Fruit fly (Drosophila melanogaster) whole organism, embryonic: ENCODE measurements around the gene Polr1F.

Experiments used
- Adf1 ChIP-seq: fragments of 200-800 bp; sonication (Bioruptor generic); IDR thresholded peaks from 2 replicates; pipeline ENCODE4 v1.3.6; 2022; ENCODE audit warnings: missing biosample characterization, missing genetic modification characterization
- Aef1 ChIP-seq: fragments of 200-800 bp; sonication (Bioruptor generic); IDR thresholded peaks from 3 replicates; pipeline ENCODE4 v1.3.6; 2022; ENCODE audit warnings: missing biosample characterization, missing genetic modification characterization
- CG11085 ChIP-seq: fragments of 200-800 bp; sonication (Bioruptor generic); IDR thresholded peaks from 2 replicates; pipeline ENCODE4 v1.3.6; 2022; ENCODE audit warnings: missing biosample characterization, missing genetic modification characterization
- CG1233 ChIP-seq: fragments of 200-800 bp; sonication (Bioruptor generic); optimal IDR thresholded peaks from 4 replicates; lab custom pipeline; 2018; ENCODE audit warnings: missing biosample characterization, mild to moderate bottlenecking, missing genetic modification characterization
- CG14050 ChIP-seq: fragments of 200-800 bp; sonication (Bioruptor generic); IDR thresholded peaks from 3 replicates; pipeline ENCODE4 v1.3.6; 2022; ENCODE audit warnings: missing biosample characterization, missing genetic modification characterization
- CG15011 ChIP-seq: fragments of 200-800 bp; sonication (Bioruptor generic); optimal IDR thresholded peaks from 3 replicates; lab custom pipeline; 2018; ENCODE audit warnings: missing biosample characterization, mild to moderate bottlenecking, missing genetic modification characterization
- CG15479 ChIP-seq: fragments of 200-800 bp; sonication (Bioruptor generic); optimal IDR thresholded peaks from 3 replicates; lab custom pipeline; 2019; ENCODE audit warnings: missing biosample characterization, mild to moderate bottlenecking, missing genetic modification characterization, moderate library complexity
- CG17385 ChIP-seq: fragments of 200-800 bp; sonication (Bioruptor generic); optimal IDR thresholded peaks from 3 replicates; lab custom pipeline; 2018; ENCODE audit warnings: missing biosample characterization, mild to moderate bottlenecking, missing genetic modification characterization
- CG17568 ChIP-seq: fragments of 200-800 bp; sonication (Bioruptor generic); optimal IDR thresholded peaks from 2 replicates; lab custom pipeline; 2018; ENCODE audit warnings: missing biosample characterization, mild to moderate bottlenecking, missing genetic modification characterization, moderate library complexity
- CG18262 ChIP-seq: fragments of 200-800 bp; optimal IDR thresholded peaks from 3 replicates; lab custom pipeline; 2019; ENCODE audit warnings: missing biosample characterization, mild to moderate bottlenecking, missing genetic modification characterization, moderate library complexity
- CG2889 ChIP-seq: fragments of 200-800 bp; sonication (Bioruptor generic); IDR thresholded peaks from 3 replicates; pipeline ENCODE4 v1.3.6; 2022; ENCODE audit warnings: missing biosample characterization, missing genetic modification characterization
- CG32532 ChIP-seq: fragments of 200-800 bp; sonication (Bioruptor generic); IDR thresholded peaks from 2 replicates; pipeline ENCODE4 v1.3.6; 2022; ENCODE audit warnings: missing biosample characterization, missing genetic modification characterization
- CG32767 ChIP-seq: fragments of 200-800 bp; sonication (Bioruptor generic); IDR thresholded peaks from 2 replicates; pipeline ENCODE4 v1.3.6; 2022; ENCODE audit warnings: missing biosample characterization, missing genetic modification characterization
- CG4282 ChIP-seq: fragments of 200-800 bp; sonication (Bioruptor generic); optimal IDR thresholded peaks from 2 replicates; lab custom pipeline; 2016; ENCODE audit warnings: missing biosample characterization, missing genetic modification characterization
- CG43689 ChIP-seq: fragments of 200-800 bp; sonication (Bioruptor generic); IDR thresholded peaks from 2 replicates; pipeline ENCODE4 v1.3.6; 2022; ENCODE audit warnings: missing biosample characterization, missing genetic modification characterization
- CG4424 ChIP-seq: fragments of 200-800 bp; sonication (Bioruptor generic); optimal IDR thresholded peaks from 3 replicates; lab custom pipeline; 2016; ENCODE audit warnings: missing biosample characterization, missing genetic modification characterization
- CG4617 ChIP-seq: fragments of 200-800 bp; sonication (Bioruptor generic); optimal IDR thresholded peaks from 3 replicates; lab custom pipeline; 2016; ENCODE audit warnings: missing biosample characterization, missing genetic modification characterization, borderline replicate concordance
- CG6175 ChIP-seq: fragments of 200-800 bp; sonication (Bioruptor generic); IDR thresholded peaks from 3 replicates; pipeline ENCODE4 v1.3.6; 2022; ENCODE audit warnings: missing biosample characterization, missing genetic modification characterization
- CG7839 ChIP-seq: fragments of 200-800 bp; sonication (Bioruptor generic); optimal IDR thresholded peaks from 3 replicates; lab custom pipeline; 2018; ENCODE audit warnings: missing biosample characterization, mild to moderate bottlenecking, missing genetic modification characterization, moderate library complexity
- Chrac-16 ChIP-seq: fragments of 200-800 bp; sonication (Bioruptor generic); optimal IDR thresholded peaks from 3 replicates; lab custom pipeline; 2016; ENCODE audit warnings: missing biosample characterization, missing genetic modification characterization
- Dbx ChIP-seq: fragments of 200-800 bp; sonication (Bioruptor generic); IDR thresholded peaks from 3 replicates; pipeline ENCODE4 v1.3.6; 2022; ENCODE audit warnings: missing biosample characterization, missing genetic modification characterization
- Deaf1 ChIP-seq: fragments of 200-800 bp; optimal IDR thresholded peaks from 3 replicates; lab custom pipeline; 2019; ENCODE audit warnings: missing biosample characterization, mild to moderate bottlenecking, missing genetic modification characterization, moderate library complexity
- Hr39 ChIP-seq: fragments of >200 bp; optimal IDR thresholded peaks from 2 replicates; lab custom pipeline; 2017
- Jarid2 ChIP-seq: fragments of 200-800 bp; sonication (Bioruptor generic); optimal IDR thresholded peaks from 3 replicates; lab custom pipeline; 2017; ENCODE audit warnings: mild to moderate bottlenecking, missing biosample characterization, missing genetic modification reagents, missing genetic modification characterization
- Nf-YB ChIP-seq: fragments of 200-800 bp; sonication (Bioruptor generic); optimal IDR thresholded peaks from 3 replicates; lab custom pipeline; 2019; ENCODE audit warnings: missing biosample characterization, mild to moderate bottlenecking, missing genetic modification characterization, moderate library complexity
- Nf-YC ChIP-seq: fragments of 200-800 bp; optimal IDR thresholded peaks from 3 replicates; lab custom pipeline; 2019; ENCODE audit warnings: missing biosample characterization, mild to moderate bottlenecking, missing genetic modification characterization, moderate library complexity
- NfI ChIP-seq: fragments of 200-800 bp; sonication (Bioruptor generic); optimal IDR thresholded peaks from 3 replicates; lab custom pipeline; 2018; ENCODE audit warnings: missing biosample characterization, mild to moderate bottlenecking, missing genetic modification characterization, moderate library complexity
- Pdp1 ChIP-seq, 2 experiments: fragments of 200-800 bp; sonication (Bioruptor generic); optimal IDR thresholded peaks; 3 replicates each; lab custom pipeline; 2016; ENCODE audit warnings: missing biosample characterization in 2 of 2, missing genetic modification characterization in 2 of 2, mild to moderate bottlenecking in 1 of 2, moderate library complexity in 1 of 2
- Usf ChIP-seq: fragments of 200-800 bp; sonication (Bioruptor generic); optimal IDR thresholded peaks from 2 replicates; lab custom pipeline; 2017; ENCODE audit warnings: missing genotype, missing biosample characterization, missing genetic modification characterization
- ab ChIP-seq: fragments of 200-800 bp; sonication (Bioruptor generic); optimal IDR thresholded peaks from 2 replicates; lab custom pipeline; 2016; ENCODE audit warnings: missing biosample characterization, missing genetic modification characterization
- chinmo ChIP-seq: fragments of 200-800 bp; sonication (Bioruptor generic); IDR thresholded peaks from 4 replicates; pipeline ENCODE4 v1.3.6; 2022; ENCODE audit warnings: missing biosample characterization, missing genetic modification characterization; ENCODE audit not compliant: partially characterized antibody
- crc ChIP-seq: fragments of 200-800 bp; sonication (Bioruptor generic); optimal IDR thresholded peaks from 2 replicates; lab custom pipeline; 2016; ENCODE audit warnings: missing biosample characterization, missing genetic modification characterization
- dmrt99B ChIP-seq: fragments of 200-800 bp; sonication (Bioruptor generic); optimal IDR thresholded peaks from 2 replicates; lab custom pipeline; 2018; ENCODE audit warnings: missing biosample characterization, mild to moderate bottlenecking, missing genetic modification characterization, moderate library complexity
- exex ChIP-seq: fragments of 200-800 bp; sonication (Bioruptor generic); optimal IDR thresholded peaks from 4 replicates; lab custom pipeline; 2018; ENCODE audit warnings: missing biosample characterization, mild to moderate bottlenecking, missing genetic modification characterization, moderate library complexity
- fd102C ChIP-seq: fragments of 200-800 bp; sonication (Bioruptor generic); optimal IDR thresholded peaks from 2 replicates; lab custom pipeline; 2018; ENCODE audit warnings: missing biosample characterization, mild to moderate bottlenecking, missing genetic modification characterization, moderate library complexity
- gfzf ChIP-seq: fragments of 200-800 bp; sonication (Bioruptor generic); optimal IDR thresholded peaks from 2 replicates; lab custom pipeline; 2016; ENCODE audit warnings: missing biosample characterization, mild to moderate bottlenecking, missing genetic modification characterization, moderate library complexity
- hkb ChIP-seq, 2 experiments: fragments of 200-800 bp in 1 of 2; fragments of >200 bp in 1 of 2; sonication (Bioruptor generic) in 1 of 2; IDR thresholded peaks in 1 of 2; optimal IDR thresholded peaks in 1 of 2; 2 replicates each; pipeline versions ENCODE4 v1.3.6 to Lab custom; 2017 to 2022; ENCODE audit warnings: missing biosample characterization in 1 of 2, missing genetic modification characterization in 1 of 2
- maf-S ChIP-seq: fragments of 200-800 bp; sonication (Bioruptor generic); optimal IDR thresholded peaks from 2 replicates; lab custom pipeline; 2016; ENCODE audit warnings: missing biosample characterization, missing genetic modification characterization
- pfk ChIP-seq: fragments of 200-800 bp; sonication (Bioruptor generic); optimal IDR thresholded peaks from 2 replicates; lab custom pipeline; 2018; ENCODE audit warnings: missing biosample characterization, mild to moderate bottlenecking, missing genetic modification characterization, moderate library complexity
- phol ChIP-seq: fragments of 200-800 bp; sonication (Bioruptor generic); optimal IDR thresholded peaks from 3 replicates; lab custom pipeline; 2018; ENCODE audit warnings: missing biosample characterization, mild to moderate bottlenecking, missing genetic modification characterization, moderate library complexity
- repo ChIP-seq: fragments of 200-800 bp; sonication (Bioruptor generic); optimal IDR thresholded peaks from 2 replicates; lab custom pipeline; 2016; ENCODE audit warnings: missing biosample characterization, missing genetic modification characterization
- rib ChIP-seq: fragments of 200-800 bp; sonication (Bioruptor generic); IDR thresholded peaks from 2 replicates; pipeline ENCODE4 v1.3.6; 2022; ENCODE audit warnings: missing biosample characterization, missing genetic modification characterization
- salm ChIP-seq: fragments of 200-800 bp; sonication (Bioruptor generic); optimal IDR thresholded peaks from 2 replicates; lab custom pipeline; 2018; ENCODE audit warnings: missing biosample characterization, mild to moderate bottlenecking, missing genetic modification characterization
- sens ChIP-seq: fragments of 200-800 bp; sonication (Bioruptor generic); peaks from one replicate; lab custom pipeline; 2016; ENCODE audit warnings: missing biosample characterization, missing genetic modification characterization
- sisA ChIP-seq: fragments of 200-800 bp; sonication (Bioruptor generic); IDR thresholded peaks from 2 replicates; pipeline ENCODE4 v1.3.6; 2022; ENCODE audit warnings: missing biosample characterization, missing genetic modification characterization
- sqz ChIP-seq: fragments of 200-800 bp; sonication (Bioruptor generic); optimal IDR thresholded peaks from 3 replicates; lab custom pipeline; 2018; ENCODE audit warnings: missing biosample characterization, mild to moderate bottlenecking, missing genetic modification characterization
- tio ChIP-seq: fragments of 200-800 bp; sonication (Bioruptor generic); optimal IDR thresholded peaks from 2 replicates; lab custom pipeline; 2017; ENCODE audit warnings: missing biosample characterization, missing genetic modification characterization, inconsistent platforms
- tll ChIP-seq, 2 experiments: fragments of 200-800 bp in 1 of 2; fragments of >200 bp in 1 of 2; sonication (Bioruptor generic) in 1 of 2; optimal IDR thresholded peaks; 2 replicates each; lab custom pipeline; 2017 to 2019; ENCODE audit warnings: missing biosample characterization in 2 of 2, missing genetic modification characterization in 2 of 2, mild to moderate bottlenecking in 1 of 2, moderate library complexity in 1 of 2
- tup ChIP-seq: fragments of 200-800 bp; sonication (Bioruptor generic); optimal IDR thresholded peaks from 2 replicates; lab custom pipeline; 2016; ENCODE audit warnings: missing biosample characterization, mild to moderate bottlenecking, missing genetic modification characterization, moderate library complexity

The Polr1F gene

dm6 chr2L:6920661-6921359 lies 13.2 kb upstream of the Polr1F start, which contains the start of gene Hrb27C (continued):
- TF ChIP-seq Dbx (GFP tag; lab: Robert Waterston, UW) (peak; percentile 50; the same call in 1 of the 3 replicates), rib (GFP tag; lab: Robert Waterston, UW) (peak; percentile 81), CG6175 (GFP tag; lab: Robert Waterston, UW) (no peak), crc (GFP tag; lab: Kevin White, UChicago) (no peak), repo (GFP tag; lab: Kevin White, UChicago) (no peak), sens (no peak), Usf (GFP tag; lab: Kevin White, UChicago) (no peak), Aef1 (GFP tag; lab: Robert Waterston, UW) (no peak), gfzf (GFP tag; lab: Kevin White, UChicago) (peak; percentile 26), chinmo (GFP tag; lab: Robert Waterston, UW) (0 out of 4 replicates have a peak, but pooled peaks have one; percentile 60), hkb (optimal IDR thresholded peaks at IDR 0.05; lab: Kevin White, UChicago) (no peak), hkb (GFP tag; IDR thresholded peaks at IDR 0.05; lab: Robert Waterston, UW) (no peak), sqz (GFP tag; lab: Kevin White, UChicago) (peak; percentile 57), exex (tag; lab: Kevin White, UChicago) (no peak), tio (GFP tag; lab: Kevin White, UChicago) (no peak), CG18262 (tag; lab: Kevin White, UChicago) (no peak), CG15011 (GFP tag; lab: Kevin White, UChicago) (no peak), CG2889 (GFP tag; lab: Robert Waterston, UW) (no peak), Chrac-16 (no peak), ab (GFP tag; lab: Kevin White, UChicago) (no peak), Adf1 (GFP tag; lab: Robert Waterston, UW) (0 out of 2 replicates have a peak, but pooled peaks have one; percentile 7), tup (no peak), pfk (GFP tag; lab: Kevin White, UChicago) (no peak), sisA (GFP tag; lab: Robert Waterston, UW) (no peak), fd102C (GFP tag; lab: Kevin White, UChicago) (no peak), CG14050 (GFP tag; lab: Robert Waterston, UW) (no peak), CG17385 (GFP tag; lab: Kevin White, UChicago) (peak; percentile 1), NfI (no peak), Nf-YC (tag; lab: Kevin White, UChicago) (peak; percentile 43), CG4282 (no peak), CG4424 (GFP tag; lab: Kevin White, UChicago) (no peak), CG32532 (no peak), salm (peak; percentile 9), CG11085 (GFP tag; lab: Robert Waterston, UW) (no peak), maf-S (GFP tag; lab: Kevin White, UChicago) (no peak), CG7839 (tag; lab: Kevin White, UChicago) (no peak), Pdp1 (GFP tag; optimal IDR thresholded peaks at IDR 0.05; lab: Kevin White, UChicago) (peak in 1 of 2 experiments; percentile 86), CG4617 (no peak), phol (tag; lab: Kevin White, UChicago) (peak; percentile 12), CG17568 (GFP tag; lab: Kevin White, UChicago) (peak; percentile 11), CG32767 (GFP tag; lab: Robert Waterston, UW) (peak; percentile 91), CG15479 (GFP tag; lab: Kevin White, UChicago) (peak; percentile 96), Deaf1 (tag; lab: Kevin White, UChicago) (peak; percentile 91), CG43689 (no peak), Hr39 (lab: Kevin White, UChicago) (peak; percentile 50), tll (GFP tag; optimal IDR thresholded peaks at IDR 0.05; lab: Kevin White, UChicago) (no peak), CG1233 (GFP tag; lab: Kevin White, UChicago) (no peak), Nf-YB (peak; percentile 16), Jarid2 (GFP tag; lab: Kevin White, UChicago) (no peak), dmrt99B (no peak)
